Worm (Caenorhabditis elegans): Measurements from ENCODE around the gene F18A11.5.

Gene F18A11.5

ce11 chrII:12992193-12992592 is 21.9 kb downstream of the F18A11.5 start:
- no peak for TF ChIP-seq drap-1 (GFP tag; optimal IDR thresholded peaks at IDR 0.05)

- peak; percentile 3 for TF ChIP-seq elt-1 (tag; optimal IDR thresholded peaks at IDR 0.05; ENCODE audit: borderline replicate concordance, insufficient read depth)
- TF ChIP-seq ces-1 (GFP tag; optimal IDR thresholded peaks at IDR 0.05): no peak
Observed at ce11 chrII:12991594-12991993, 22.5 kb downstream of the F18A11.5 start.

- TF ChIP-seq sem-2 (GFP tag; optimal IDR thresholded peaks at IDR 0.05): no peak
- no peak for TF ChIP-seq nhr-237 (tag; optimal IDR thresholded peaks at IDR 0.05)
- TF ChIP-seq flh-1 (GFP tag; optimal IDR thresholded peaks at IDR 0.05): no peak
- TF ChIP-seq zip-8 (tag; optimal IDR thresholded peaks at IDR 0.05): peak; percentile 32
- peak; percentile 74 for TF ChIP-seq nhr-2 (tag; optimal IDR thresholded peaks at IDR 0.05)
- TF ChIP-seq elt-1 (tag; optimal IDR thresholded peaks at IDR 0.05; ENCODE audit: borderline replicate concordance, insufficient read depth): no peak
- TF ChIP-seq ham-2 (GFP tag; optimal IDR thresholded peaks at IDR 0.05): no peak
- TF ChIP-seq ztf-11 (tag; optimal IDR thresholded peaks at IDR 0.05): peak; percentile 19
- TF ChIP-seq mep-1 (tag; optimal IDR thresholded peaks at IDR 0.05): no peak
- peak; percentile 61 for TF ChIP-seq cnd-1 (tag; optimal IDR thresholded peaks at IDR 0.05)
- TF ChIP-seq lsy-2 (tag; optimal IDR thresholded peaks at IDR 0.05): no peak
- no peak for TF ChIP-seq blmp-1 (tag; optimal IDR thresholded peaks at IDR 0.05)
- peak; percentile 96 for TF ChIP-seq lin-32 (GFP tag; optimal IDR thresholded peaks at IDR 0.05)
- no peak for TF ChIP-seq M03D4.4 (tag; optimal IDR thresholded peaks at IDR 0.05)
- TF ChIP-seq ceh-83 (GFP tag; optimal IDR thresholded peaks at IDR 0.05): no peak
- no peak for TF ChIP-seq unc-39 (tag; optimal IDR thresholded peaks at IDR 0.05)
- TF ChIP-seq hlh-1 (tag; optimal IDR thresholded peaks at IDR 0.05): peak; percentile 2
- no peak for TF ChIP-seq unc-62 (GFP tag; optimal IDR thresholded peaks at IDR 0.05)
- no peak for TF ChIP-seq mab-5 (tag; optimal IDR thresholded peaks at IDR 0.05)
Observed at ce11 chrII:12990964-12991593, 23.0 kb downstream of the F18A11.5 start.

ce11 chrII:12990191-12990590 is 23.9 kb downstream of the F18A11.5 start:
- TF ChIP-seq ceh-39 (tag; optimal IDR thresholded peaks at IDR 0.05) (no peak), snpc-4 (tag; optimal IDR thresholded peaks at IDR 0.05) (no peak), M03D4.4 (tag; optimal IDR thresholded peaks at IDR 0.05) (no peak), lsy-2 (tag; optimal IDR thresholded peaks at IDR 0.05) (no peak), ceh-43 (GFP tag; optimal IDR thresholded peaks at IDR 0.05) (peak; percentile 36), sptf-1 (tag; optimal IDR thresholded peaks at IDR 0.05) (no peak), tbx-8 (GFP tag; optimal IDR thresholded peaks at IDR 0.05) (no peak), drap-1 (GFP tag; optimal IDR thresholded peaks at IDR 0.05) (no peak), nhr-2 (tag; optimal IDR thresholded peaks at IDR 0.05) (peak; percentile 67), unc-120 (tag; optimal IDR thresholded peaks at IDR 0.05; ENCODE audit: poor library complexity, severe bottlenecking) (no peak), ceh-83 (GFP tag; optimal IDR thresholded peaks at IDR 0.05) (no peak)

ce11 chrII:12987799-12988198 is 26.3 kb downstream of the F18A11.5 start:
- TF ChIP-seq bed-3 (GFP tag; optimal IDR thresholded peaks at IDR 0.05) (no peak), sem-2 (GFP tag; optimal IDR thresholded peaks at IDR 0.05) (no peak), unc-62 (GFP tag; optimal IDR thresholded peaks at IDR 0.05) (no peak), flh-1 (GFP tag; optimal IDR thresholded peaks at IDR 0.05) (no peak), tbx-8 (GFP tag; optimal IDR thresholded peaks at IDR 0.05) (no peak), ceh-43 (GFP tag; optimal IDR thresholded peaks at IDR 0.05) (no peak), blmp-1 (tag; optimal IDR thresholded peaks at IDR 0.05) (no peak), M03D4.4 (tag; optimal IDR thresholded peaks at IDR 0.05) (no peak), sptf-1 (tag; optimal IDR thresholded peaks at IDR 0.05) (no peak), nhr-76 (tag; optimal IDR thresholded peaks at IDR 0.05) (no peak), mab-5 (tag; optimal IDR thresholded peaks at IDR 0.05) (no peak), elt-1 (tag; optimal IDR thresholded peaks at IDR 0.05; ENCODE audit: borderline replicate concordance, insufficient read depth) (no peak), lin-13 (tag; optimal IDR thresholded peaks at IDR 0.05) (no peak)

ce11 chrII:12985813-12986212 is 28.3 kb downstream of the F18A11.5 start:
- TF ChIP-seq cnd-1 (tag; optimal IDR thresholded peaks at IDR 0.05): peak; percentile 40
- no peak for TF ChIP-seq nhr-12 (tag; optimal IDR thresholded peaks at IDR 0.05)
- peak; percentile 98 for TF ChIP-seq nhr-2 (tag; optimal IDR thresholded peaks at IDR 0.05)
- TF ChIP-seq unc-120 (tag; optimal IDR thresholded peaks at IDR 0.05; ENCODE audit: poor library complexity, severe bottlenecking): no peak
- TF ChIP-seq zip-8 (tag; optimal IDR thresholded peaks at IDR 0.05): peak; percentile 80
- TF ChIP-seq sem-2 (GFP tag; optimal IDR thresholded peaks at IDR 0.05): no peak
- TF ChIP-seq sptf-1 (tag; optimal IDR thresholded peaks at IDR 0.05): no peak
- TF ChIP-seq tbx-8 (GFP tag; optimal IDR thresholded peaks at IDR 0.05): no peak
- TF ChIP-seq elt-1 (tag; optimal IDR thresholded peaks at IDR 0.05; ENCODE audit: borderline replicate concordance, insufficient read depth): peak; percentile 13
- no peak for TF ChIP-seq ceh-43 (GFP tag; optimal IDR thresholded peaks at IDR 0.05)
- TF ChIP-seq drap-1 (GFP tag; optimal IDR thresholded peaks at IDR 0.05): no peak
- TF ChIP-seq elt-3 (tag; optimal IDR thresholded peaks at IDR 0.05): no peak
- no peak for TF ChIP-seq nhr-76 (tag; optimal IDR thresholded peaks at IDR 0.05)
- TF ChIP-seq lin-32 (GFP tag; optimal IDR thresholded peaks at IDR 0.05): no peak
- TF ChIP-seq bed-3 (GFP tag; optimal IDR thresholded peaks at IDR 0.05): no peak
- TF ChIP-seq hlh-1 (tag; optimal IDR thresholded peaks at IDR 0.05): peak; percentile 60
- TF ChIP-seq snpc-4 (tag; optimal IDR thresholded peaks at IDR 0.05): no peak
- TF ChIP-seq ceh-39 (tag; optimal IDR thresholded peaks at IDR 0.05): peak; percentile 27
- TF ChIP-seq ham-2 (GFP tag; optimal IDR thresholded peaks at IDR 0.05): no peak
- TF ChIP-seq lin-13 (tag; optimal IDR thresholded peaks at IDR 0.05): no peak

All from whole organism, mixed stage, embryonic.